Worm (Caenorhabditis elegans): Measurements from ENCODE around the gene alh-9.

Gene alh-9

ce11 chrIII:5824450-5824972 is 31.3 kb upstream of the alh-9 start:
- TF ChIP-seq cog-1 (tag; optimal IDR thresholded peaks at IDR 0.05) (no peak), ref-1 (GFP tag; conservative IDR thresholded peaks at IDR 0.05) (no peak), med-1 (GFP tag; optimal IDR thresholded peaks at IDR 0.05; ENCODE audit: insufficient read depth) (no peak), flt-1 (GFP tag; IDR thresholded peaks at IDR 0.05) (no peak), ztf-29 (GFP tag; IDR thresholded peaks at IDR 0.05) (no peak), T22C8.4 (GFP tag; IDR thresholded peaks at IDR 0.05) (no peak), klf-2 (GFP tag; conservative IDR thresholded peaks at IDR 0.05) (no peak), ztf-23 (GFP tag; IDR thresholded peaks at IDR 0.05) (no peak), tab-1 (GFP tag; IDR thresholded peaks at IDR 0.05) (no peak)

ce11 chrIII:5826895-5827437 is 28.9 kb upstream of the alh-9 start:
- TF ChIP-seq ref-1 (GFP tag; conservative IDR thresholded peaks at IDR 0.05) (no peak), klf-2 (GFP tag; conservative IDR thresholded peaks at IDR 0.05) (no peak), ztf-29 (GFP tag; IDR thresholded peaks at IDR 0.05) (no peak), flt-1 (GFP tag; IDR thresholded peaks at IDR 0.05) (no peak), ztf-23 (GFP tag; IDR thresholded peaks at IDR 0.05) (no peak), tab-1 (GFP tag; IDR thresholded peaks at IDR 0.05) (no peak), T22C8.4 (GFP tag; IDR thresholded peaks at IDR 0.05) (no peak), cog-1 (tag; optimal IDR thresholded peaks at IDR 0.05) (no peak), med-1 (GFP tag; optimal IDR thresholded peaks at IDR 0.05; ENCODE audit: insufficient read depth) (no peak)

- TF ChIP-seq T22C8.4 (GFP tag; IDR thresholded peaks at IDR 0.05) = no peak
- no peak for TF ChIP-seq klf-2 (GFP tag; conservative IDR thresholded peaks at IDR 0.05)
- TF ChIP-seq ztf-29 (GFP tag; IDR thresholded peaks at IDR 0.05) = no peak
- no peak for TF ChIP-seq med-1 (GFP tag; optimal IDR thresholded peaks at IDR 0.05; ENCODE audit: insufficient read depth)
- TF ChIP-seq ref-1 (GFP tag; conservative IDR thresholded peaks at IDR 0.05) = no peak
- no peak for TF ChIP-seq ztf-23 (GFP tag; IDR thresholded peaks at IDR 0.05)
Measured at ce11 chrIII:5828065-5828464, 27.8 kb upstream of the alh-9 start.

ce11 chrIII:5832442-5832841 is 23.4 kb upstream of the alh-9 start:
- TF ChIP-seq ztf-29 (GFP tag; IDR thresholded peaks at IDR 0.05) (no peak), ztf-23 (GFP tag; IDR thresholded peaks at IDR 0.05) (no peak), T22C8.4 (GFP tag; IDR thresholded peaks at IDR 0.05) (no peak), ref-1 (GFP tag; conservative IDR thresholded peaks at IDR 0.05) (no peak), med-1 (GFP tag; optimal IDR thresholded peaks at IDR 0.05; ENCODE audit: insufficient read depth) (no peak), flt-1 (GFP tag; IDR thresholded peaks at IDR 0.05) (no peak), tab-1 (GFP tag; IDR thresholded peaks at IDR 0.05) (no peak), klf-2 (GFP tag; conservative IDR thresholded peaks at IDR 0.05) (no peak), cog-1 (tag; optimal IDR thresholded peaks at IDR 0.05) (no peak)

ce11 chrIII:5833376-5833775 is 22.4 kb upstream of the alh-9 start, which contains the start of the genes R12B2.13 and mdt-15:
Gene R12B2.13 (minus strand): TSS chrIII:5833476.
Gene mdt-15 (minus strand): TSS chrIII:5833751.
- TF ChIP-seq tab-1 (GFP tag; IDR thresholded peaks at IDR 0.05) (no peak), flt-1 (GFP tag; IDR thresholded peaks at IDR 0.05) (no peak), T22C8.4 (GFP tag; IDR thresholded peaks at IDR 0.05) (no peak), klf-2 (GFP tag; conservative IDR thresholded peaks at IDR 0.05) (no peak), med-1 (GFP tag; optimal IDR thresholded peaks at IDR 0.05; ENCODE audit: insufficient read depth) (no peak), cog-1 (tag; optimal IDR thresholded peaks at IDR 0.05) (no peak), ztf-29 (GFP tag; IDR thresholded peaks at IDR 0.05) (no peak), ztf-23 (GFP tag; IDR thresholded peaks at IDR 0.05) (no peak), ref-1 (GFP tag; conservative IDR thresholded peaks at IDR 0.05) (no peak)

ce11 chrIII:5834053-5834452 is 21.8 kb upstream of the alh-9 start, which contains the start of gene R12B2.6:
Gene R12B2.6 (minus strand): TSS chrIII:5834153.
- TF ChIP-seq ztf-29 (GFP tag; IDR thresholded peaks at IDR 0.05) = no peak
- TF ChIP-seq tab-1 (GFP tag; IDR thresholded peaks at IDR 0.05) = no peak
- no peak for TF ChIP-seq cog-1 (tag; optimal IDR thresholded peaks at IDR 0.05)
- no peak for TF ChIP-seq ref-1 (GFP tag; conservative IDR thresholded peaks at IDR 0.05)
- TF ChIP-seq flt-1 (GFP tag; IDR thresholded peaks at IDR 0.05) = no peak
- TF ChIP-seq med-1 (GFP tag; optimal IDR thresholded peaks at IDR 0.05; ENCODE audit: insufficient read depth) = no peak
- TF ChIP-seq T22C8.4 (GFP tag; IDR thresholded peaks at IDR 0.05) = no peak
- no peak for TF ChIP-seq klf-2 (GFP tag; conservative IDR thresholded peaks at IDR 0.05)

- TF ChIP-seq klf-2 (GFP tag; conservative IDR thresholded peaks at IDR 0.05) = no peak
- no peak for TF ChIP-seq ztf-23 (GFP tag; IDR thresholded peaks at IDR 0.05)
- TF ChIP-seq ref-1 (GFP tag; conservative IDR thresholded peaks at IDR 0.05) = no peak
- no peak for TF ChIP-seq flt-1 (GFP tag; IDR thresholded peaks at IDR 0.05)
- no peak for TF ChIP-seq T22C8.4 (GFP tag; IDR thresholded peaks at IDR 0.05)
- TF ChIP-seq tab-1 (GFP tag; IDR thresholded peaks at IDR 0.05) = no peak
- no peak for TF ChIP-seq med-1 (GFP tag; optimal IDR thresholded peaks at IDR 0.05; ENCODE audit: insufficient read depth)
- TF ChIP-seq cog-1 (tag; optimal IDR thresholded peaks at IDR 0.05) = no peak
- no peak for TF ChIP-seq ztf-29 (GFP tag; IDR thresholded peaks at IDR 0.05)
Measured at ce11 chrIII:5834663-5835062, 21.2 kb upstream of the alh-9 start.

- TF ChIP-seq ref-1 (GFP tag; conservative IDR thresholded peaks at IDR 0.05) (no peak), med-1 (GFP tag; optimal IDR thresholded peaks at IDR 0.05; ENCODE audit: insufficient read depth) (no peak), tab-1 (GFP tag; IDR thresholded peaks at IDR 0.05) (no peak), ztf-23 (GFP tag; IDR thresholded peaks at IDR 0.05) (0 out of 2 replicates have a peak, but pooled peaks have one; percentile 22), klf-2 (GFP tag; conservative IDR thresholded peaks at IDR 0.05) (no peak), T22C8.4 (GFP tag; IDR thresholded peaks at IDR 0.05) (no peak), flt-1 (GFP tag; IDR thresholded peaks at IDR 0.05) (no peak)
Measured at ce11 chrIII:5835163-5835871, 20.5 kb upstream of the alh-9 start.

ce11 chrIII:5836261-5836660 is 19.6 kb upstream of the alh-9 start:
- no peak for TF ChIP-seq tab-1 (GFP tag; IDR thresholded peaks at IDR 0.05)
- no peak for TF ChIP-seq ref-1 (GFP tag; conservative IDR thresholded peaks at IDR 0.05)
- no peak for TF ChIP-seq ztf-29 (GFP tag; IDR thresholded peaks at IDR 0.05)
- TF ChIP-seq klf-2 (GFP tag; conservative IDR thresholded peaks at IDR 0.05) = no peak
- TF ChIP-seq T22C8.4 (GFP tag; IDR thresholded peaks at IDR 0.05) = no peak
- TF ChIP-seq flt-1 (GFP tag; IDR thresholded peaks at IDR 0.05) = no peak
- TF ChIP-seq med-1 (GFP tag; optimal IDR thresholded peaks at IDR 0.05; ENCODE audit: insufficient read depth) = no peak
- TF ChIP-seq cog-1 (tag; optimal IDR thresholded peaks at IDR 0.05) = no peak
- TF ChIP-seq ztf-23 (GFP tag; IDR thresholded peaks at IDR 0.05) = no peak
